Worm (Caenorhabditis elegans): Measurements from ENCODE around the gene Y48G9A.7.

DNA sequence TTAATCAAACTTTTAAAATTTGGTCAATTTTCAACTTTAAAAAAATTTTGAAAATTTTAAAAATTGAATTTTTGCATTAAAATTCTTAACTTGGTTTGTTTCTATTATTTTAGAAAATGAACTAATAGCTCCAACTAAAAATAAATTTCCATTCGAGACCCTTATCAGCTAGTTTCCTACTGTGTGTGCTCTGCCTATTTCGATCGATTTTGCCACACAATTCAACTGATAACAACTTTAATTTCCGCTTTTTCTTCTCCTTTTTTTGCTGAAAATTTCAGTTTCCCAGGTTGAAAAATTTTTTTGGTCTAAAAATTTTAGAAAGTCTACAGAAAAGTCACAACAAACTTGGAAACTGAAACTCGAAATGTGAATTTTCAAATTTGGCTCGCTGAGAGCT, 19.0 kb upstream of the Y48G9A.7 start:
- no peak for TF ChIP-seq flt-1 (GFP tag; IDR thresholded peaks at IDR 0.05)
- no peak for TF ChIP-seq cog-1 (tag; optimal IDR thresholded peaks at IDR 0.05)
- TF ChIP-seq ztf-23 (GFP tag; IDR thresholded peaks at IDR 0.05): no peak

Measured in whole organism, midembryonic.